Worm (Caenorhabditis elegans): Measurements from ENCODE around the gene aqp-2.

DNA sequence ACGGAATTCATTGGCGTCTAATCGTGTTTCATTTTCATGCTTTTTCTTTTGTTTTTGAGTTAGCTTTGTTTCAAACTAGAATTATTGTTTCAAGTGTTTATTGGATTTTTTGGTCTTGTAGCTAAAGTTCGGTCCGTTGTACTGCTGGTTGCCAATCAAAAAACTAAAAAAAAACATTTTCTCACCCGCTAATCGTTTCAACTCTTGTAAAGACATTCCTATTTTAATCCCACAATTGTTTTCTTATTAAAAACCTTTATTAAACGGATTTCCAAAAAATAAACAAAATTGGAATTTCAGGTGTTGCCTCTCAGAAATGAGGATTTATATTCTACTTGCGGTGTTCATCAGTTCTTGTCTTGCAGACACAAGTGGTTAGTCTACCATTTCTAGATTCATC is 28.9 kb downstream of the aqp-2 start, which contains the start of gene T26C5.2:
- TF ChIP-seq ama-1 (optimal IDR thresholded peaks at IDR 0.05) (no peak), ceh-13 (GFP tag; optimal IDR thresholded peaks at IDR 0.05) (no peak), B0310.2 (tag; optimal IDR thresholded peaks at IDR 0.05) (no peak), flt-1 (GFP tag; IDR thresholded peaks at IDR 0.05) (no peak), tra-4 (tag; optimal IDR thresholded peaks at IDR 0.05) (no peak), hnd-1 (tag; optimal IDR thresholded peaks at IDR 0.05) (no peak), pes-1 (GFP tag; IDR thresholded peaks at IDR 0.05) (no peak), tbx-11 (GFP tag; IDR thresholded peaks at IDR 0.05) (no peak), ceh-36 (tag; optimal IDR thresholded peaks at IDR 0.05) (no peak), ets-7 (tag; optimal IDR thresholded peaks at IDR 0.05) (no peak), hmbx-1 (tag; optimal IDR thresholded peaks at IDR 0.05) (no peak), scrt-1 (GFP tag; IDR thresholded peaks at IDR 0.05) (no peak)

All from whole organism, early embryonic.